Fruit fly (Drosophila melanogaster) whole organism, prepupa: ENCODE data around the gene milt.

Source experiments
- CG16779 ChIP-seq: fragments of 200-800 bp; sonication (Bioruptor generic); optimal IDR thresholded peaks from 3 replicates; lab custom pipeline; 2017; ENCODE audit warnings: missing biosample characterization, mild to moderate bottlenecking, missing genetic modification characterization
- CG3032 ChIP-seq: fragments of 200-800 bp; optimal IDR thresholded peaks from 2 replicates; lab custom pipeline; 2019; ENCODE audit warnings: missing biosample characterization, mild to moderate bottlenecking, missing genetic modification characterization, moderate library complexity
- CG3919 ChIP-seq: fragments of 200-800 bp; sonication (Bioruptor generic); optimal IDR thresholded peaks from 3 replicates; lab custom pipeline; 2016; ENCODE audit warnings: missing biosample characterization, missing genetic modification characterization
- CG6276 ChIP-seq: fragments of 200-800 bp; sonication (Bioruptor generic); optimal IDR thresholded peaks from 2 replicates; lab custom pipeline; 2017; ENCODE audit warnings: missing biosample characterization, mild to moderate bottlenecking, missing genetic modification characterization
- Ets21C ChIP-seq: fragments of 200-800 bp; sonication (Bioruptor generic); optimal IDR thresholded peaks from 3 replicates; lab custom pipeline; 2016; ENCODE audit warnings: missing biosample characterization, missing genetic modification characterization
- Hr39 ChIP-seq: fragments of 200-800 bp; sonication (Bioruptor generic); optimal IDR thresholded peaks from 2 replicates; lab custom pipeline; 2016; ENCODE audit warnings: missing biosample characterization, missing genetic modification characterization
- achi ChIP-seq: fragments of 200-800 bp; sonication (Bioruptor generic); optimal IDR thresholded peaks from 3 replicates; lab custom pipeline; 2016; ENCODE audit warnings: missing biosample characterization, missing genetic modification characterization
- cyc ChIP-seq: fragments of 200-800 bp; sonication (Bioruptor generic); optimal IDR thresholded peaks from 3 replicates; lab custom pipeline; 2016; ENCODE audit warnings: missing biosample characterization, missing genetic modification characterization
- svp ChIP-seq: fragments of 200-800 bp; sonication (Bioruptor generic); peaks from one replicate; lab custom pipeline; 2016; ENCODE audit warnings: missing biosample characterization, missing genetic modification characterization

dm6 chr2L:7026988-7027908 is 10.4 kb upstream of the milt start, which contains the start of the genes CG31908 and MME1:
- TF ChIP-seq cyc: peak; percentile 25
- peak; percentile 29 for TF ChIP-seq CG3919
- TF ChIP-seq CG3032 (tag; lab: Kevin White, UChicago): peak; percentile 5
- no peak for TF ChIP-seq CG16779
- TF ChIP-seq Ets21C (GFP tag; lab: Kevin White, UChicago): no peak
- peak; percentile 81 for TF ChIP-seq svp (GFP tag; lab: Kevin White, UChicago)
- peak; percentile 80 for TF ChIP-seq achi (GFP tag; lab: Kevin White, UChicago)
- no peak for TF ChIP-seq CG6276 (GFP tag; lab: Kevin White, UChicago)
- peak; percentile 44 for TF ChIP-seq Hr39 (GFP tag; lab: Kevin White, UChicago)
